Fruit fly (Drosophila melanogaster): ENCODE measurements around the gene Spn.

Gene Spn

dm6 chr3L:2487248-2487647 lies 66.8 kb downstream of the Spn start (continued):
- TF ChIP-seq Camta (GFP tag; optimal IDR thresholded peaks at IDR 0.05): no peak
- TF ChIP-seq CG6175 (GFP tag; IDR thresholded peaks at IDR 0.05): no peak
- no peak for TF ChIP-seq CG17328 (GFP tag; IDR thresholded peaks at IDR 0.05)
- no peak for TF ChIP-seq HHEX (GFP tag; optimal IDR thresholded peaks at IDR 0.05)
- TF ChIP-seq Gsc (GFP tag; IDR thresholded peaks at IDR 0.05): no peak
- no peak for TF ChIP-seq CoRest (tag; optimal IDR thresholded peaks at IDR 0.05)
- TF ChIP-seq Spps (tag; optimal IDR thresholded peaks at IDR 0.05): no peak
- no peak for TF ChIP-seq ro (GFP tag; IDR thresholded peaks at IDR 0.05)
- TF ChIP-seq pzg (GFP tag; optimal IDR thresholded peaks at IDR 0.05): no peak
- no peak for TF ChIP-seq gcm (GFP tag; optimal IDR thresholded peaks at IDR 0.05)
- peak; percentile 59 for TF ChIP-seq Med (GFP tag)
- TF ChIP-seq phol (tag; optimal IDR thresholded peaks at IDR 0.05): peak; percentile 36
- no peak for TF ChIP-seq Hmr (GFP tag; optimal IDR thresholded peaks at IDR 0.05)
- TF ChIP-seq insv (GFP tag; optimal IDR thresholded peaks at IDR 0.05): no peak
- no peak for TF ChIP-seq Hmx (GFP tag; optimal IDR thresholded peaks at IDR 0.05)
- no peak for TF ChIP-seq Fer3 (tag; optimal IDR thresholded peaks at IDR 0.05)
- no peak for TF ChIP-seq CG17912 (GFP tag; optimal IDR thresholded peaks at IDR 0.05)
- TF ChIP-seq zfh1 (GFP tag; IDR thresholded peaks at IDR 0.05): 0 out of 3 replicates have a peak, but pooled peaks have one; percentile 34
- no peak for TF ChIP-seq CG31224 (GFP tag; IDR thresholded peaks at IDR 0.05)
- no peak for TF ChIP-seq CG8478 (optimal IDR thresholded peaks at IDR 0.05)
- TF ChIP-seq CG30403 (GFP tag; optimal IDR thresholded peaks at IDR 0.05): no peak
- no peak for TF ChIP-seq kah (GFP tag; optimal IDR thresholded peaks at IDR 0.05)
- no peak for TF ChIP-seq ap (GFP tag; IDR thresholded peaks at IDR 0.05)
- TF ChIP-seq E2f2 (GFP tag; IDR thresholded peaks at IDR 0.05): no peak
- TF ChIP-seq NC2β (GFP tag; optimal IDR thresholded peaks at IDR 0.05): no peak
- TF ChIP-seq CG7963 (GFP tag; IDR thresholded peaks at IDR 0.05; ENCODE audit: partially characterized antibody): no peak
- TF ChIP-seq unpg (GFP tag; optimal IDR thresholded peaks at IDR 0.05): peak; percentile 23
- no peak for TF ChIP-seq stc (GFP tag; IDR thresholded peaks at IDR 0.05)
- no peak for TF ChIP-seq CG13624 (GFP tag; optimal IDR thresholded peaks at IDR 0.05)
- TF ChIP-seq org-1 (GFP tag; optimal IDR thresholded peaks at IDR 0.05): no peak
- no peak for TF ChIP-seq CG10543 (GFP tag; optimal IDR thresholded peaks at IDR 0.05)
- TF ChIP-seq CG3065 (GFP tag; optimal IDR thresholded peaks at IDR 0.05): no peak
- peak; percentile 41 for TF ChIP-seq corto (GFP tag; optimal IDR thresholded peaks at IDR 0.05)
- no peak for TF ChIP-seq C15 (GFP tag; IDR thresholded peaks at IDR 0.05)
- TF ChIP-seq CG14050 (GFP tag; IDR thresholded peaks at IDR 0.05): no peak
- TF ChIP-seq cas (GFP tag; IDR thresholded peaks at IDR 0.05): no peak
- no peak for TF ChIP-seq crc (GFP tag; optimal IDR thresholded peaks at IDR 0.05)
- no peak for TF ChIP-seq grn (GFP tag; optimal IDR thresholded peaks at IDR 0.05)
- TF ChIP-seq CG11560 (tag; IDR thresholded peaks at IDR 0.05): no peak
- TF ChIP-seq CG15073 (GFP tag; optimal IDR thresholded peaks at IDR 0.05): no peak
- no peak for TF ChIP-seq CG12744 (GFP tag; optimal IDR thresholded peaks at IDR 0.05)
- no peak for TF ChIP-seq MESR4 (GFP tag; optimal IDR thresholded peaks at IDR 0.05)
- no peak for TF ChIP-seq D (optimal IDR thresholded peaks at IDR 0.05)
- no peak for TF ChIP-seq D (GFP tag; optimal IDR thresholded peaks at IDR 0.05)
- no peak for TF ChIP-seq CG4328 (GFP tag; optimal IDR thresholded peaks at IDR 0.05)
- no peak for TF ChIP-seq ham (GFP tag; IDR thresholded peaks at IDR 0.05)
- TF ChIP-seq CG14014 (GFP tag; IDR thresholded peaks at IDR 0.05): no peak
- no peak for TF ChIP-seq GATAe (GFP tag; conservative IDR thresholded peaks at IDR 0.05)
- no peak for TF ChIP-seq lola (GFP tag; optimal IDR thresholded peaks at IDR 0.05)
- no peak for TF ChIP-seq CG6765 (GFP tag; optimal IDR thresholded peaks at IDR 0.05)
- TF ChIP-seq pita (GFP tag; optimal IDR thresholded peaks at IDR 0.05): no peak
- TF ChIP-seq Xbp1 (GFP tag; optimal IDR thresholded peaks at IDR 0.05): no peak
- no peak for TF ChIP-seq Bteb2 (GFP tag; optimal IDR thresholded peaks at IDR 0.05)
